Worm (Caenorhabditis elegans): ENCODE data around the gene pho-13.

DNA sequence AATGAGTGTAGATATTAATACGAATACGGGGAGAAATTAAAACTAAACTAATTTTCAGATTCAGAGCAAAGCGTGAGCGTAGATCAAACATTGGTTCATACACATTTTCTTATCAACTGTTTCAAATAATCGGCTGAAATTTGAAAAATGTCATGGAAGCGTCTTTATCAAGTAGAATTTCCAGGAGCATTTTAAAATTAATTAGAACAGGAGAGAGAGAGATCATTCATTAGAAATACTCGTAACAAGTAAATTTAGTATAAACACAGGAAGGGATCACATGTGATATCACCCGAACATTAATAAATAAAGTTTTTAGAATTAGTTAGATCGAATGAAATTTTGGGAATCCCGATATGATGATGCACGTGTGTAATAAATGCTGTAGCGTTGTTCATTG is at the start of gene pho-13:
- no peak for TF ChIP-seq him-1 (tag; optimal IDR thresholded peaks at IDR 0.05)
- TF ChIP-seq W03F9.2 (tag; optimal IDR thresholded peaks at IDR 0.05): no peak
- no peak for TF ChIP-seq dao-5 (tag; optimal IDR thresholded peaks at IDR 0.05)

Data from whole organism, L4/young adult.